Fruit fly (Drosophila melanogaster): ENCODE measurements around the gene HP1D3csd.

The HP1D3csd gene

dm6 chrX:19158519-19159289, 31.3 kb upstream of the HP1D3csd start (continued):
- TF ChIP-seq eve (GFP tag; optimal IDR thresholded peaks at IDR 0.05) = peak in 1 of 2 experiments; percentile 13
- peak; percentile 53 for TF ChIP-seq CG18262 (tag; optimal IDR thresholded peaks at IDR 0.05)
- TF ChIP-seq chif (GFP tag; optimal IDR thresholded peaks at IDR 0.05) = no peak
- no peak for TF ChIP-seq sug (tag; optimal IDR thresholded peaks at IDR 0.05)
- no peak for TF ChIP-seq hth (optimal IDR thresholded peaks at IDR 0.05)
- no peak for TF ChIP-seq bigmax (GFP tag; optimal IDR thresholded peaks at IDR 0.05)
- no peak for TF ChIP-seq HLH4C (GFP tag; IDR thresholded peaks at IDR 0.05; ENCODE audit: partially characterized antibody)
- TF ChIP-seq trem (tag; optimal IDR thresholded peaks at IDR 0.05) = no peak
- TF ChIP-seq mld (GFP tag; IDR thresholded peaks at IDR 0.05; ENCODE audit: partially characterized antibody) = no peak
- TF ChIP-seq CG14050 (GFP tag; IDR thresholded peaks at IDR 0.05) = no peak
- TF ChIP-seq CG12769 (tag; optimal IDR thresholded peaks at IDR 0.05) = no peak
- TF ChIP-seq CG2120 (GFP tag; optimal IDR thresholded peaks at IDR 0.05) = no peak
- no peak for TF ChIP-seq CG13287 (GFP tag; IDR thresholded peaks at IDR 0.05; ENCODE audit: partially characterized antibody)
- TF ChIP-seq ash1 (GFP tag; optimal IDR thresholded peaks at IDR 0.05) = no peak
- TF ChIP-seq gcm (GFP tag; optimal IDR thresholded peaks at IDR 0.05) = no peak
- no peak for TF ChIP-seq CG15073 (GFP tag; optimal IDR thresholded peaks at IDR 0.05)
- TF ChIP-seq tap (tag; optimal IDR thresholded peaks at IDR 0.05) = no peak
- TF ChIP-seq Antp (GFP tag; optimal IDR thresholded peaks at IDR 0.05) = no peak
- no peak for TF ChIP-seq Bdp1 (GFP tag; optimal IDR thresholded peaks at IDR 0.05)
- no peak for TF ChIP-seq HmgZ (tag; optimal IDR thresholded peaks at IDR 0.05)
- TF ChIP-seq CG17829 (tag; optimal IDR thresholded peaks at IDR 0.05) = no peak
- TF ChIP-seq BtbVII (GFP tag; optimal IDR thresholded peaks at IDR 0.05) = no peak
- TF ChIP-seq lbe (GFP tag; optimal IDR thresholded peaks at IDR 0.05) = no peak
- TF ChIP-seq HHEX (GFP tag; optimal IDR thresholded peaks at IDR 0.05) = no peak
- no peak for TF ChIP-seq CG14965 (GFP tag; optimal IDR thresholded peaks at IDR 0.05; ENCODE audit: borderline replicate concordance)
- no peak for TF ChIP-seq h (optimal IDR thresholded peaks at IDR 0.05)
- TF ChIP-seq vvl (GFP tag; IDR thresholded peaks at IDR 0.05) = no peak
- no peak for TF ChIP-seq CG10431 (GFP tag; optimal IDR thresholded peaks at IDR 0.05)
- TF ChIP-seq CG7839 (tag; optimal IDR thresholded peaks at IDR 0.05) = peak; percentile 5
- no peak for TF ChIP-seq ab (GFP tag; optimal IDR thresholded peaks at IDR 0.05)
- TF ChIP-seq CG8089 (GFP tag; optimal IDR thresholded peaks at IDR 0.05) = no peak
- TF ChIP-seq Pdp1 (GFP tag; optimal IDR thresholded peaks at IDR 0.05) = no peak
- TF ChIP-seq sim (GFP tag; IDR thresholded peaks at IDR 0.05) = no peak
- TF ChIP-seq CG6654 (GFP tag; optimal IDR thresholded peaks at IDR 0.05) = no peak
- no peak for TF ChIP-seq CG9215 (GFP tag; IDR thresholded peaks at IDR 0.05)
- TF ChIP-seq hkb (optimal IDR thresholded peaks at IDR 0.05) = no peak
- TF ChIP-seq hkb (GFP tag; IDR thresholded peaks at IDR 0.05) = no peak
- no peak for TF ChIP-seq dimm (GFP tag; IDR thresholded peaks at IDR 0.05)
- no peak for TF ChIP-seq cato (GFP tag; optimal IDR thresholded peaks at IDR 0.05; ENCODE audit: borderline replicate concordance)
- TF ChIP-seq pros (GFP tag; optimal IDR thresholded peaks at IDR 0.05) = peak; percentile 6
- TF ChIP-seq row (GFP tag; IDR thresholded peaks at IDR 0.05) = peak; percentile 8; the same call in 1 of the 3 replicates
- TF ChIP-seq sr (GFP tag; IDR thresholded peaks at IDR 0.05) = no peak
- TF ChIP-seq CoRest (tag; optimal IDR thresholded peaks at IDR 0.05) = peak; percentile 11
- no peak for TF ChIP-seq ERR (GFP tag; optimal IDR thresholded peaks at IDR 0.05)
- TF ChIP-seq Max (GFP tag; optimal IDR thresholded peaks at IDR 0.05) = no peak
- TF ChIP-seq CG12299 (tag; optimal IDR thresholded peaks at IDR 0.05) = no peak
- TF ChIP-seq HLHmδ (GFP tag; optimal IDR thresholded peaks at IDR 0.05) = no peak
- TF ChIP-seq crol (GFP tag; IDR thresholded peaks at IDR 0.05) = peak; percentile 93
- no peak for TF ChIP-seq Atf3 (GFP tag; optimal IDR thresholded peaks at IDR 0.05)
- no peak for TF ChIP-seq caup (GFP tag; optimal IDR thresholded peaks at IDR 0.05; ENCODE audit: severe bottlenecking)
